Fruit fly (Drosophila melanogaster) Kc167 (cell line): ENCODE measurements around the gene Pfdn2.

Experiments used
- h ChIP-seq: fragments of >200 bp; optimal IDR thresholded peaks from 3 replicates; lab custom pipeline; 2018; ENCODE audit warnings: missing external identifiers
- ttk ChIP-seq: sonication (Bioruptor generic); optimal IDR thresholded peaks from 2 replicates; lab custom pipeline; 2017; ENCODE audit warnings: missing external identifiers

DNA sequence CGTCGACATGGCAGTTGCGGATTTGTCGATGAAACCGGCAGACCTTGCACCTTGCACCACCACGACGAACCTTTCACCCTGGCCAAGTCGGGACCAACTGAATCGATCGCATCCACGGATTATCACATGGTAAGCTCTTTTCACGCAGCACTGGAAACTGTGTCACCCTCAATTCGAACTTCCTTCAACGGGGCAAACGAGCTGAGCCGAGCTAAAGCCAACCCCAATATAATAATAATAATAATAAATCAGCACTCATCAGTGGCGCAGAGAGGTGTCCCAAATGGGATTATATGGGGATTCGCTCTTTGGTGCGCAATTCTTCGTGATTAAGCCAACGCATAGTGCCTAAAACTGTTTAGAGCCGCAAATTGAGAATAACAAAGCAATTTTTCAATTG, 22.9 kb downstream of the Pfdn2 start, which contains the start of gene CG43693:
- no peak for TF ChIP-seq h (lab: Kevin White, UChicago)
- TF ChIP-seq ttk (lab: Kevin White, UChicago) = no peak
